Fruit fly (Drosophila melanogaster): ENCODE results near the gene ppk28.

The ppk28 gene

DNA sequence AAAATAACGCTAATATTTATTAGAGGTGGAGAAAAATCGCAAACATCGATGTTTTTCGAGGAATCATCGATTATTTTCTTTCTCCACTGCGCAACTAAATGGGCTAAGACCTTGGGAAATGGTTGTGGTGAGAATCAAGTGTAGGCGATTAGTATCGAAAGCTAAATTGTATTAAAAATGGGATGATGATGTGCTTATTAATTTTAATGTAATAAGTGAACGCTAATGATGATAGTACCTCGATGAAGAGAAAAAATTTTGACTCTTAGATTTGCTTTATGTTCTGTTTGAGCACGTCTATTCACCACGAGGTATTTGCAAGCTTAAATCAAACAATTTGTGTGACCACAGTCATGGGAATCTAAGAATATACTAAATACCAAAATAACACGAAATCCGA lies 2.6 kb upstream of the ppk28 start, which contains the start of the genes Rai1 and CG13005 (continued):
- TF ChIP-seq CG32767 (GFP tag; IDR thresholded peaks at IDR 0.05) (no peak), Dip3 (GFP tag; optimal IDR thresholded peaks at IDR 0.05) (no peak), kni (GFP tag; optimal IDR thresholded peaks at IDR 0.05) (no peak), Nf-YA (GFP tag; IDR thresholded peaks at IDR 0.05) (no peak), NfI (GFP tag; optimal IDR thresholded peaks at IDR 0.05) (no peak), HmgD (GFP tag; optimal IDR thresholded peaks at IDR 0.05) (no peak), Mes4 (GFP tag; optimal IDR thresholded peaks at IDR 0.05) (no peak), toy (GFP tag; IDR thresholded peaks at IDR 0.05) (no peak), CG11398 (GFP tag; optimal IDR thresholded peaks at IDR 0.05) (no peak), her (GFP tag; optimal IDR thresholded peaks at IDR 0.05) (no peak), Hr51 (GFP tag; optimal IDR thresholded peaks at IDR 0.05) (no peak), emc (GFP tag; optimal IDR thresholded peaks at IDR 0.05) (no peak), MESR4 (GFP tag; optimal IDR thresholded peaks at IDR 0.05) (no peak), bcd (GFP tag; optimal IDR thresholded peaks at IDR 0.05) (no peak), CG18011 (GFP tag; optimal IDR thresholded peaks at IDR 0.05) (no peak), Deaf1 (tag; optimal IDR thresholded peaks at IDR 0.05) (no peak), yki (optimal IDR thresholded peaks at IDR 0.05) (no peak), scrt (GFP tag; optimal IDR thresholded peaks at IDR 0.05) (no peak), hkb (optimal IDR thresholded peaks at IDR 0.05) (no peak), hkb (GFP tag; IDR thresholded peaks at IDR 0.05) (no peak), Dp (GFP tag; optimal IDR thresholded peaks at IDR 0.05) (peak; percentile 70), twi (tag; optimal IDR thresholded peaks at IDR 0.05) (no peak), ash1 (GFP tag; optimal IDR thresholded peaks at IDR 0.05) (no peak), CoRest (tag; optimal IDR thresholded peaks at IDR 0.05) (peak; percentile 47), GATAe (GFP tag; conservative IDR thresholded peaks at IDR 0.05) (no peak), unpg (GFP tag; optimal IDR thresholded peaks at IDR 0.05) (no peak), Ptx1 (GFP tag; IDR thresholded peaks at IDR 0.05) (no peak), HmgZ (tag; optimal IDR thresholded peaks at IDR 0.05) (no peak), wor (GFP tag; IDR thresholded peaks at IDR 0.05) (no peak), CG15479 (GFP tag; optimal IDR thresholded peaks at IDR 0.05) (no peak), CG16779 (GFP tag; IDR thresholded peaks at IDR 0.05) (no peak), sim (GFP tag; IDR thresholded peaks at IDR 0.05) (no peak), CG8478 (optimal IDR thresholded peaks at IDR 0.05) (no peak), CG9797 (GFP tag; optimal IDR thresholded peaks at IDR 0.05) (peak; percentile 53), nmo (GFP tag; optimal IDR thresholded peaks at IDR 0.05) (peak; percentile 4), Gsc (GFP tag; IDR thresholded peaks at IDR 0.05) (no peak), Ravus (GFP tag; IDR thresholded peaks at IDR 0.05) (no peak), sens-2 (GFP tag; IDR thresholded peaks at IDR 0.05) (no peak), maf-S (GFP tag; optimal IDR thresholded peaks at IDR 0.05) (no peak), Opbp (GFP tag; IDR thresholded peaks at IDR 0.05; ENCODE audit: partially characterized antibody) (peak; percentile 83), unc-4 (GFP tag; IDR thresholded peaks at IDR 0.05; ENCODE audit: partially characterized antibody) (peak; percentile 86), Hmr (GFP tag; optimal IDR thresholded peaks at IDR 0.05) (no peak), CG7745 (tag; optimal IDR thresholded peaks at IDR 0.05) (no peak), pros (GFP tag; optimal IDR thresholded peaks at IDR 0.05) (no peak), slp2 (GFP tag; optimal IDR thresholded peaks at IDR 0.05) (no peak), gsb-n (tag; optimal IDR thresholded peaks at IDR 0.05) (no peak), vvl (GFP tag; IDR thresholded peaks at IDR 0.05) (no peak), Adf1 (GFP tag; IDR thresholded peaks at IDR 0.05) (no peak), Lpt (GFP tag; optimal IDR thresholded peaks at IDR 0.05) (no peak), CG7839 (tag; optimal IDR thresholded peaks at IDR 0.05) (no peak), Myb (GFP tag; optimal IDR thresholded peaks at IDR 0.05) (peak; percentile 15), CG6854 (GFP tag; optimal IDR thresholded peaks at IDR 0.05) (no peak), CG9932 (GFP tag; IDR thresholded peaks at IDR 0.05) (no peak)

Data from whole organism, embryonic.